Fruit fly (Drosophila melanogaster) whole organism, embryonic: Measurements from ENCODE around the gene Sam-S.

Source experiments
- Antp ChIP-seq: fragments of 200-800 bp; sonication (Bioruptor generic); optimal IDR thresholded peaks from 3 replicates; lab custom pipeline; 2016; ENCODE audit warnings: missing biosample characterization, missing genetic modification characterization
- CG11085 ChIP-seq: fragments of 200-800 bp; sonication (Bioruptor generic); IDR thresholded peaks from 2 replicates; pipeline ENCODE4 v1.3.6; 2022; ENCODE audit warnings: missing biosample characterization, missing genetic modification characterization
- CG11456 ChIP-seq: fragments of 200-800 bp; sonication (Bioruptor generic); IDR thresholded peaks from 3 replicates; pipeline ENCODE4 v1.3.6; 2022; ENCODE audit warnings: missing biosample characterization, missing genetic modification characterization
- CG12071 ChIP-seq: fragments of 200-800 bp; sonication (Bioruptor generic); optimal IDR thresholded peaks from 3 replicates; lab custom pipeline; 2018; ENCODE audit warnings: missing biosample characterization, mild to moderate bottlenecking, missing genetic modification characterization
- CG12236 ChIP-seq: fragments of 200-800 bp; sonication (Bioruptor generic); optimal IDR thresholded peaks from 2 replicates; lab custom pipeline; 2016; ENCODE audit warnings: missing biosample characterization, missing genetic modification characterization
- CG1233 ChIP-seq: fragments of 200-800 bp; sonication (Bioruptor generic); optimal IDR thresholded peaks from 4 replicates; lab custom pipeline; 2018; ENCODE audit warnings: missing biosample characterization, mild to moderate bottlenecking, missing genetic modification characterization
- CG18764 ChIP-seq: fragments of 200-800 bp; sonication (Bioruptor generic); optimal IDR thresholded peaks from 3 replicates; lab custom pipeline; 2016; ENCODE audit warnings: missing biosample characterization, missing genetic modification characterization
- CG2199 ChIP-seq: fragments of 200-800 bp; sonication (Bioruptor generic); IDR thresholded peaks from 3 replicates; pipeline ENCODE4 v1.3.6; 2022; ENCODE audit warnings: missing biosample characterization, missing genetic modification characterization
- CG2678 ChIP-seq: fragments of 200-800 bp; sonication (Bioruptor generic); optimal IDR thresholded peaks from 3 replicates; lab custom pipeline; 2019; ENCODE audit warnings: missing biosample characterization, mild to moderate bottlenecking, missing genetic modification characterization, moderate library complexity
- CG3065 ChIP-seq: fragments of 200-800 bp; sonication (Bioruptor generic); optimal IDR thresholded peaks from 2 replicates; lab custom pipeline; 2016; ENCODE audit warnings: missing biosample characterization, missing genetic modification characterization
- CG43689 ChIP-seq: fragments of 200-800 bp; sonication (Bioruptor generic); IDR thresholded peaks from 2 replicates; pipeline ENCODE4 v1.3.6; 2022; ENCODE audit warnings: missing biosample characterization, missing genetic modification characterization
- CG4730 ChIP-seq: fragments of 200-800 bp; sonication (Bioruptor generic); IDR thresholded peaks from 2 replicates; pipeline ENCODE4 v1.3.6; 2022; ENCODE audit warnings: missing biosample characterization, missing genetic modification characterization
- CG5953 ChIP-seq: fragments of 200-800 bp; sonication (Bioruptor generic); IDR thresholded peaks from 2 replicates; pipeline ENCODE4 v1.3.6; 2022; ENCODE audit warnings: missing biosample characterization, missing genetic modification characterization
- CG7271 ChIP-seq: fragments of 200-800 bp; sonication (Bioruptor generic); optimal IDR thresholded peaks from 2 replicates; lab custom pipeline; 2018; ENCODE audit warnings: missing biosample characterization, mild to moderate bottlenecking, missing genetic modification characterization, moderate library complexity
- CG8290 ChIP-seq, 3 experiments: fragments of 200-800 bp; sonication (Bioruptor generic); optimal IDR thresholded peaks; 2 replicates each; lab custom pipeline; 2016 to 2019; ENCODE audit warnings: missing biosample characterization in 3 of 3, missing genetic modification characterization in 3 of 3, mild to moderate bottlenecking in 2 of 3, moderate library complexity in 1 of 3
- CG8359 ChIP-seq: fragments of 200-800 bp; sonication (Bioruptor generic); optimal IDR thresholded peaks from 2 replicates; lab custom pipeline; 2017; ENCODE audit warnings: missing biosample characterization, mild to moderate bottlenecking, missing genetic modification characterization, borderline replicate concordance
- CkIIα-i1 ChIP-seq: fragments of 200-800 bp; sonication (Bioruptor generic); IDR thresholded peaks from 2 replicates; pipeline ENCODE4 v1.3.6; 2022; ENCODE audit warnings: missing biosample characterization, missing genetic modification characterization
- Dbx ChIP-seq: fragments of 200-800 bp; sonication (Bioruptor generic); IDR thresholded peaks from 3 replicates; pipeline ENCODE4 v1.3.6; 2022; ENCODE audit warnings: missing biosample characterization, missing genetic modification characterization
- Dip2 ChIP-seq: fragments of 200-800 bp; sonication (Bioruptor generic); IDR thresholded peaks from 2 replicates; pipeline ENCODE4 v1.3.6; 2022; ENCODE audit warnings: missing biosample characterization, missing genetic modification characterization
- Drgx ChIP-seq: fragments of 200-800 bp; sonication (Bioruptor generic); IDR thresholded peaks from 2 replicates; pipeline ENCODE4 v1.3.6; 2022; ENCODE audit warnings: missing biosample characterization, missing genetic modification characterization
- E2f1 ChIP-seq: fragments of 200-800 bp; sonication (Bioruptor generic); IDR thresholded peaks from 2 replicates; pipeline ENCODE4 v1.3.6; 2022; ENCODE audit warnings: missing biosample characterization, missing genetic modification characterization
- Ets65A ChIP-seq: fragments of 200-800 bp; sonication (Bioruptor generic); peaks from one replicate; lab custom pipeline; 2016; ENCODE audit warnings: missing biosample characterization, missing genetic modification characterization
- GATAe ChIP-seq: fragments of 200-800 bp; sonication (Bioruptor generic); conservative IDR thresholded peaks from 2 replicates; pipeline ENCODE4 v1.3.6; 2022; ENCODE audit warnings: missing biosample characterization, missing genetic modification characterization
- H15 ChIP-seq: fragments of 200-800 bp; sonication (Bioruptor generic); IDR thresholded peaks from 3 replicates; pipeline ENCODE4 v1.3.6; 2022; ENCODE audit warnings: missing biosample characterization, missing genetic modification characterization
- HLHmδ ChIP-seq: fragments of 200-800 bp; sonication (Bioruptor generic); optimal IDR thresholded peaks from 2 replicates; lab custom pipeline; 2018; ENCODE audit warnings: missing biosample characterization, mild to moderate bottlenecking, missing genetic modification characterization, moderate library complexity
- Hmx ChIP-seq: fragments of 200-800 bp; sonication (Bioruptor generic); optimal IDR thresholded peaks from 2 replicates; lab custom pipeline; 2016; ENCODE audit warnings: missing biosample characterization, missing genetic modification characterization
- Lhr ChIP-seq: fragments of 200-800 bp; sonication (Bioruptor generic); optimal IDR thresholded peaks from 3 replicates; lab custom pipeline; 2017; ENCODE audit warnings: mild to moderate bottlenecking, missing biosample characterization, missing genetic modification reagents, missing genetic modification characterization
- Max ChIP-seq: fragments of 200-800 bp; sonication (Bioruptor generic); optimal IDR thresholded peaks from 2 replicates; lab custom pipeline; 2016; ENCODE audit warnings: missing biosample characterization, mild to moderate bottlenecking, missing genetic modification characterization
- Med ChIP-seq: fragments of 200-800 bp; sonication (Bioruptor generic); peaks from one replicate; lab custom pipeline; 2016; ENCODE audit warnings: missing biosample characterization, missing genetic modification characterization, mild to moderate bottlenecking, inconsistent platforms, moderate library complexity
- Rfx ChIP-seq: fragments of 200-800 bp; sonication (Bioruptor generic); IDR thresholded peaks from 2 replicates; pipeline ENCODE4 v1.3.6; 2022; ENCODE audit warnings: missing biosample characterization, missing genetic modification characterization
- bsh ChIP-seq, 2 experiments: fragments of 200-800 bp; sonication (Bioruptor generic); optimal IDR thresholded peaks; 2 replicates each; lab custom pipeline; 2017 to 2018; ENCODE audit warnings: mild to moderate bottlenecking in 2 of 2, missing biosample characterization in 2 of 2, missing genetic modification characterization in 2 of 2, moderate library complexity in 1 of 2
- corto ChIP-seq: fragments of 200-800 bp; sonication (Bioruptor generic); optimal IDR thresholded peaks from 2 replicates; lab custom pipeline; 2016; ENCODE audit warnings: missing biosample characterization, mild to moderate bottlenecking, missing genetic modification characterization, moderate library complexity
- dimm ChIP-seq: fragments of 200-800 bp; sonication (Bioruptor generic); IDR thresholded peaks from 2 replicates; pipeline ENCODE4 v1.3.6; 2022; ENCODE audit warnings: missing biosample characterization, missing genetic modification characterization
- dmrt11E ChIP-seq: fragments of 200-800 bp; sonication (Bioruptor generic); optimal IDR thresholded peaks from 3 replicates; lab custom pipeline; 2018; ENCODE audit warnings: missing biosample characterization, mild to moderate bottlenecking, missing genetic modification characterization, moderate library complexity
- emc ChIP-seq: fragments of 200-800 bp; sonication (Bioruptor generic); optimal IDR thresholded peaks from 2 replicates; lab custom pipeline; 2016; ENCODE audit warnings: missing biosample characterization, missing genetic modification characterization
- fd102C ChIP-seq: fragments of 200-800 bp; sonication (Bioruptor generic); optimal IDR thresholded peaks from 2 replicates; lab custom pipeline; 2018; ENCODE audit warnings: missing biosample characterization, mild to moderate bottlenecking, missing genetic modification characterization, moderate library complexity
- gcm ChIP-seq: fragments of 200-800 bp; sonication (Bioruptor generic); optimal IDR thresholded peaks from 2 replicates; lab custom pipeline; 2019; ENCODE audit warnings: missing biosample characterization, mild to moderate bottlenecking, missing genetic modification characterization, moderate library complexity
- hbn ChIP-seq: fragments of 200-800 bp; sonication (Bioruptor generic); IDR thresholded peaks from 2 replicates; pipeline ENCODE4 v1.3.6; 2022; ENCODE audit warnings: missing biosample characterization, missing genetic modification characterization; ENCODE audit not compliant: partially characterized antibody
- lbe ChIP-seq: fragments of 200-800 bp; sonication (Bioruptor generic); optimal IDR thresholded peaks from 2 replicates; lab custom pipeline; 2016; ENCODE audit warnings: missing biosample characterization, mild to moderate bottlenecking, missing genetic modification characterization
- nau ChIP-seq: fragments of 200-800 bp; sonication (Bioruptor generic); optimal IDR thresholded peaks from 3 replicates; lab custom pipeline; 2017; ENCODE audit warnings: missing biosample characterization, mild to moderate bottlenecking, missing genetic modification characterization, missing genetic modification reagents
- nerfin-2 ChIP-seq: fragments of 200-800 bp; sonication (Bioruptor generic); IDR thresholded peaks from 2 replicates; pipeline ENCODE4 v1.3.6; 2022; ENCODE audit warnings: missing biosample characterization, missing genetic modification characterization; ENCODE audit not compliant: partially characterized antibody
- nom ChIP-seq: fragments of 200-800 bp; sonication (Bioruptor generic); optimal IDR thresholded peaks from 2 replicates; lab custom pipeline; 2017; ENCODE audit warnings: missing biosample characterization, missing genetic modification characterization, mild to moderate bottlenecking, moderate library complexity, missing genetic modification reagents
- rib ChIP-seq: fragments of 200-800 bp; sonication (Bioruptor generic); IDR thresholded peaks from 2 replicates; pipeline ENCODE4 v1.3.6; 2022; ENCODE audit warnings: missing biosample characterization, missing genetic modification characterization
- sc ChIP-seq, 3 experiments: fragments of >200 bp in 2 of 3; fragments of 200-800 bp in 1 of 3; sonication (Bioruptor generic) in 1 of 3; optimal IDR thresholded peaks; 2 replicates in 2 of 3; 3 replicates in 1 of 3; lab custom pipeline; 2017; ENCODE audit warnings: mild to moderate bottlenecking in 1 of 3, missing biosample characterization in 1 of 3, missing genetic modification characterization in 1 of 3, missing genetic modification reagents in 1 of 3
- schlank ChIP-seq: fragments of 200-800 bp; sonication (Bioruptor generic); optimal IDR thresholded peaks from 2 replicates; lab custom pipeline; 2018; ENCODE audit warnings: missing biosample characterization, mild to moderate bottlenecking, missing genetic modification characterization
- sens ChIP-seq: fragments of 200-800 bp; sonication (Bioruptor generic); peaks from one replicate; lab custom pipeline; 2016; ENCODE audit warnings: missing biosample characterization, missing genetic modification characterization
- sna ChIP-seq: fragments of 200-800 bp; sonication (Bioruptor generic); IDR thresholded peaks from 2 replicates; pipeline ENCODE4 v1.3.6; 2022; ENCODE audit warnings: missing biosample characterization, missing genetic modification characterization; ENCODE audit not compliant: partially characterized antibody
- tll ChIP-seq, 2 experiments: fragments of 200-800 bp in 1 of 2; fragments of >200 bp in 1 of 2; sonication (Bioruptor generic) in 1 of 2; optimal IDR thresholded peaks; 2 replicates each; lab custom pipeline; 2017 to 2019; ENCODE audit warnings: missing biosample characterization in 2 of 2, missing genetic modification characterization in 2 of 2, mild to moderate bottlenecking in 1 of 2, moderate library complexity in 1 of 2
- toy ChIP-seq: fragments of 200-800 bp; sonication (Bioruptor generic); IDR thresholded peaks from 2 replicates; pipeline ENCODE4 v1.3.6; 2022; ENCODE audit warnings: missing biosample characterization, missing genetic modification characterization
- wor ChIP-seq: fragments of 200-800 bp; sonication (Bioruptor generic); IDR thresholded peaks from 2 replicates; pipeline ENCODE4 v1.3.6; 2022; ENCODE audit warnings: missing biosample characterization, missing genetic modification characterization
- zen ChIP-seq: fragments of 200-800 bp; sonication (Bioruptor generic); optimal IDR thresholded peaks from 3 replicates; lab custom pipeline; 2018; ENCODE audit warnings: missing biosample characterization, mild to moderate bottlenecking, missing genetic modification characterization, moderate library complexity

Gene Sam-S

DNA sequence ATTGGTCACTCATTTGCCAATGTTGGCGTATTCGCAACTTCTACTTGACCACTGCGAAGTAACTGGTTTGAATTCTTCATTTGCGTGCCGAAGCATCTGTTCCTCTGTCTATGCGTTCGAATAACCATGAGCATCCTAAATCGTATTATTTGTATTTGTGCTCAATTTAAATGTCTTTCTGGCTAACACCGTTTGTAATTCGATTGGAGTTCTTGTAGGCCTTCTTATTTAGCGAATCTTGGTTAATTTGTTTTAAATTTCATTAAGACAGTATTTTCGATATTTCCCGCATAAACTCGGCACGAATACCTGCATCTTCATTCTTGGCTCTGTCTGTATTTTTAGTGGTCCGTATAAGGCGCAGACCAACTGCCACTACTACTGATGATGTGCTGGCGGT is 14.9 kb upstream of the Sam-S start:
- TF ChIP-seq CG3065 (GFP tag; lab: Kevin White, UChicago) = no peak
- TF ChIP-seq wor (GFP tag; lab: Robert Waterston, UW) = no peak
- TF ChIP-seq CG1233 (GFP tag; lab: Kevin White, UChicago) = no peak
- no peak for TF ChIP-seq CG4730 (GFP tag; lab: Robert Waterston, UW)
- no peak for TF ChIP-seq fd102C
- TF ChIP-seq CG8359 (GFP tag; lab: Kevin White, UChicago) = no peak
- no peak for TF ChIP-seq zen (tag; lab: Kevin White, UChicago)
- peak; percentile 53; the same call in 1 of the 2 replicates for TF ChIP-seq Drgx (GFP tag; lab: Robert Waterston, UW)
- no peak for TF ChIP-seq Antp
- no peak for TF ChIP-seq CG43689
- TF ChIP-seq CG2678 = no peak
- TF ChIP-seq schlank (tag; lab: Kevin White, UChicago) = no peak
- TF ChIP-seq Dbx = no peak
- TF ChIP-seq HLHmδ (GFP tag; lab: Kevin White, UChicago) = no peak
- TF ChIP-seq CG11085 = no peak
- TF ChIP-seq dimm (GFP tag; lab: Robert Waterston, UW) = no peak
- TF ChIP-seq bsh (GFP tag; optimal IDR thresholded peaks at IDR 0.05; lab: Kevin White, UChicago) = peak in 1 of 2 experiments; percentile 67
- peak; percentile 83 for TF ChIP-seq nom
- no peak for TF ChIP-seq H15 (GFP tag; lab: Robert Waterston, UW)
- TF ChIP-seq rib (GFP tag; lab: Robert Waterston, UW) = no peak
- TF ChIP-seq sens (GFP tag; lab: Kevin White, UChicago) = no peak
- TF ChIP-seq CG18764 (GFP tag; lab: Kevin White, UChicago) = no peak
- no peak for TF ChIP-seq sna (GFP tag; lab: Robert Waterston, UW)
- TF ChIP-seq sc (optimal IDR thresholded peaks at IDR 0.05; lab: Kevin White, UChicago) = no peak
- no peak for TF ChIP-seq sc (GFP tag; optimal IDR thresholded peaks at IDR 0.05; lab: Kevin White, UChicago)
- TF ChIP-seq CG7271 (tag; lab: Kevin White, UChicago) = no peak
- TF ChIP-seq nerfin-2 (GFP tag; lab: Robert Waterston, UW) = no peak
- no peak for TF ChIP-seq E2f1 (GFP tag; lab: Robert Waterston, UW)
- TF ChIP-seq Lhr = no peak
- no peak for TF ChIP-seq CG5953
- TF ChIP-seq Dip2 (GFP tag; lab: Robert Waterston, UW) = no peak
- TF ChIP-seq lbe (GFP tag; lab: Kevin White, UChicago) = peak; percentile 70
- no peak for TF ChIP-seq CG12071 (GFP tag; lab: Kevin White, UChicago)
- peak; percentile 67 for TF ChIP-seq corto
- TF ChIP-seq CkIIα-i1 (GFP tag; lab: Robert Waterston, UW) = no peak
- TF ChIP-seq, all 482 proteins: peak for 5

- no peak for TF ChIP-seq E2f1 (GFP tag; lab: Robert Waterston, UW)
- no peak for TF ChIP-seq tll (GFP tag; optimal IDR thresholded peaks at IDR 0.05; lab: Kevin White, UChicago)
- no peak for TF ChIP-seq Max
- TF ChIP-seq Med (GFP tag; lab: Kevin White, UChicago) = peak; percentile 47
- TF ChIP-seq nerfin-2 (GFP tag; lab: Robert Waterston, UW) = no peak
- TF ChIP-seq toy (GFP tag; lab: Robert Waterston, UW) = no peak
- peak; percentile 15 for TF ChIP-seq nau
- no peak for TF ChIP-seq Rfx
- TF ChIP-seq CG2199 = 0 out of 3 replicates have a peak, but pooled peaks have one; percentile 1
- no peak for TF ChIP-seq GATAe (GFP tag; lab: Robert Waterston, UW)
- TF ChIP-seq Ets65A (GFP tag; lab: Kevin White, UChicago) = peak; percentile 78
- no peak for TF ChIP-seq Antp
- no peak for TF ChIP-seq CG8290 (GFP tag; optimal IDR thresholded peaks at IDR 0.05; lab: Kevin White, UChicago)
- no peak for TF ChIP-seq CG8290 (tag; optimal IDR thresholded peaks at IDR 0.05; lab: Kevin White, UChicago)
- TF ChIP-seq CG12236 (GFP tag; lab: Kevin White, UChicago) = no peak
- TF ChIP-seq Hmx (GFP tag; lab: Kevin White, UChicago) = no peak
- TF ChIP-seq hbn (GFP tag; lab: Robert Waterston, UW) = no peak
- no peak for TF ChIP-seq CG11456 (GFP tag; lab: Robert Waterston, UW)
- TF ChIP-seq gcm (GFP tag; lab: Kevin White, UChicago) = no peak
- no peak for TF ChIP-seq emc
- TF ChIP-seq dmrt11E (tag; lab: Kevin White, UChicago) = no peak
Observed at dm6 chr2L:92993-93392, 13.7 kb upstream of the Sam-S start.
